Worm (Caenorhabditis elegans) whole organism, early embryonic: ENCODE results near the gene T24H7.2.

Source experiments
- B0310.2 ChIP-seq: sonication (generic microtip); optimal IDR thresholded peaks from 2 replicates; lab custom pipeline; 2016; ENCODE audit warnings: mild to moderate bottlenecking, missing genetic modification characterization, missing compliant biosample characterization
- F13C5.2 ChIP-seq: sonication (generic microtip); optimal IDR thresholded peaks from 2 replicates; lab custom pipeline; 2017; ENCODE audit warnings: mild to moderate bottlenecking, missing genetic modification characterization, inconsistent platforms, missing compliant biosample characterization
- aly-1 ChIP-seq: sonication (generic microtip); optimal IDR thresholded peaks from 2 replicates; lab custom pipeline; 2016; ENCODE audit warnings: missing genetic modification characterization, missing compliant biosample characterization
- ama-1 ChIP-seq: fragments of 150-350 bp; optimal IDR thresholded peaks from 2 replicates; lab custom pipeline; 2014
- ceh-13 ChIP-seq: fragments of 200-800 bp; sonication (Bioruptor generic); optimal IDR thresholded peaks from 2 replicates; lab custom pipeline; 2018; ENCODE audit warnings: mild to moderate bottlenecking, missing genetic modification characterization, missing compliant biosample characterization
- ceh-36 ChIP-seq: sonication (generic microtip); optimal IDR thresholded peaks from 2 replicates; lab custom pipeline; 2016; ENCODE audit warnings: missing genetic modification characterization, inconsistent platforms, missing compliant biosample characterization
- ets-7 ChIP-seq: sonication (generic microtip); optimal IDR thresholded peaks from 2 replicates; lab custom pipeline; 2016; ENCODE audit warnings: missing genotype, missing genetic modification characterization, missing compliant biosample characterization
- flt-1 ChIP-seq: fragments of 200-800 bp; sonication (Bioruptor generic); IDR thresholded peaks from 2 replicates; pipeline ENCODE4 v1.3.6; 2022; ENCODE audit warnings: missing genetic modification characterization, missing compliant biosample characterization
- hmbx-1 ChIP-seq: sonication (generic microtip); optimal IDR thresholded peaks from 2 replicates; lab custom pipeline; 2016; ENCODE audit warnings: mild to moderate bottlenecking, missing genetic modification characterization, missing compliant biosample characterization
- hmg-4 ChIP-seq: fragments of 200-800 bp; sonication (Bioruptor generic); optimal IDR thresholded peaks from 2 replicates; lab custom pipeline; 2018; ENCODE audit warnings: mild to moderate bottlenecking, missing genetic modification characterization, missing compliant biosample characterization
- hnd-1 ChIP-seq: sonication (generic microtip); optimal IDR thresholded peaks from 2 replicates; lab custom pipeline; 2016; ENCODE audit warnings: missing genetic modification characterization, missing compliant biosample characterization
- pes-1 ChIP-seq: fragments of 200-800 bp; sonication (Bioruptor generic); IDR thresholded peaks from 2 replicates; pipeline ENCODE4 v1.3.6; 2022; ENCODE audit warnings: missing genetic modification reagents, missing genetic modification characterization, missing compliant biosample characterization
- scrt-1 ChIP-seq: fragments of 200-800 bp; sonication (Bioruptor generic); IDR thresholded peaks from 2 replicates; pipeline ENCODE4 v1.3.6; 2022; ENCODE audit warnings: missing genetic modification characterization, missing compliant biosample characterization
- sea-1 ChIP-seq: fragments of 200-800 bp; sonication (Bioruptor generic); conservative IDR thresholded peaks from 2 replicates; pipeline ENCODE4 v1.3.6; 2022; ENCODE audit warnings: missing genetic modification characterization, missing compliant biosample characterization
- tbx-11 ChIP-seq: fragments of 200-800 bp; sonication (Bioruptor generic); IDR thresholded peaks from 2 replicates; pipeline ENCODE4 v1.3.6; 2022; ENCODE audit warnings: missing genetic modification characterization, missing compliant biosample characterization
- tbx-37 ChIP-seq: fragments of 200-800 bp; sonication (Bioruptor generic); conservative IDR thresholded peaks from 2 replicates; pipeline ENCODE4 v1.3.6; 2022; ENCODE audit warnings: missing genetic modification reagents, missing genetic modification characterization, missing compliant biosample characterization
- tra-4 ChIP-seq: sonication (generic microtip); optimal IDR thresholded peaks from 2 replicates; lab custom pipeline; 2017; ENCODE audit warnings: missing genetic modification characterization, missing compliant biosample characterization

The T24H7.2 gene

DNA sequence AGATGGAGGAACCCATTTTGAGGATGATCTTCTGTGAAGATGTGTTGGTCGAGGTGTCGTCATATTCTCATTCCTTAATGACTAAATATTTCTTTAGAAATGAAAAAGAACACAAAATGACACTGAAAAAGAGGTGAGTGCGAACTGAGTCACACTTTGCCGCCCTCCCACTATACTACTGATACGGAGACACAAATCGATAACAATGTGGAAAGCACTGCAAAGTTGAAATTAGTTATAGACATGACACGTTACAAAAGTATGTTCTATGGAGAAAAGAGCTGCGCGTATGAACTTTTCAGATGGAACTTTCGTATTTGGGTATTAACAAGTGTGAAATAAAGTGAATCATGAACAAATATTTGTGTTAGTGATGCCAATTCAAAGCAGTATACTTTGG lies 2.9 kb upstream of the T24H7.2 start, which contains the start of gene tat-4:
Gene tat-4, minus strand, starts transcription at position 117 of the 400 bp plus-strand sequence.
- TF ChIP-seq scrt-1 (no peak), B0310.2 (tag; lab: Kevin White, UChicago) (no peak), sea-1 (GFP tag; lab: Robert Waterston, UW) (no peak), ama-1 (lab: Kevin White, UChicago) (no peak), ceh-13 (GFP tag; lab: Kevin White, UChicago) (no peak), tbx-11 (no peak)

ce11 chrII:6245199-6245702 lies 1.9 kb upstream of the T24H7.2 start, which contains the start of gene blos-4:
blos-4 (plus strand) TSS chrII:6245249.
- TF ChIP-seq hmg-4 (GFP tag; lab: Kevin White, UChicago) (no peak), aly-1 (no peak), pes-1 (GFP tag; lab: Robert Waterston, UW) (no peak), flt-1 (GFP tag; lab: Robert Waterston, UW) (no peak), ceh-13 (GFP tag; lab: Kevin White, UChicago) (no peak), ets-7 (tag; lab: Kevin White, UChicago) (no peak), tra-4 (tag; lab: Kevin White, UChicago) (no peak), hnd-1 (no peak), F13C5.2 (tag; lab: Kevin White, UChicago) (no peak), tbx-11 (no peak), hmbx-1 (tag; lab: Kevin White, UChicago) (no peak)

- no peak for TF ChIP-seq ceh-36 (tag; lab: Kevin White, UChicago)
- TF ChIP-seq pes-1 (GFP tag; lab: Robert Waterston, UW), result no peak
- no peak for TF ChIP-seq hnd-1
- no peak for TF ChIP-seq ceh-13 (GFP tag; lab: Kevin White, UChicago)
- no peak for TF ChIP-seq ets-7 (tag; lab: Kevin White, UChicago)
- TF ChIP-seq hmbx-1 (tag; lab: Kevin White, UChicago), result no peak
- TF ChIP-seq tbx-11, result no peak
- no peak for TF ChIP-seq F13C5.2 (tag; lab: Kevin White, UChicago)
- no peak for TF ChIP-seq ama-1 (lab: Kevin White, UChicago)
These were observed 1.1 kb upstream of the T24H7.2 start, which contains the start of gene lelo-1 for ce11 chrII:6246054-6246453. lelo-1 (plus strand) TSS chrII:6246354.

DNA sequence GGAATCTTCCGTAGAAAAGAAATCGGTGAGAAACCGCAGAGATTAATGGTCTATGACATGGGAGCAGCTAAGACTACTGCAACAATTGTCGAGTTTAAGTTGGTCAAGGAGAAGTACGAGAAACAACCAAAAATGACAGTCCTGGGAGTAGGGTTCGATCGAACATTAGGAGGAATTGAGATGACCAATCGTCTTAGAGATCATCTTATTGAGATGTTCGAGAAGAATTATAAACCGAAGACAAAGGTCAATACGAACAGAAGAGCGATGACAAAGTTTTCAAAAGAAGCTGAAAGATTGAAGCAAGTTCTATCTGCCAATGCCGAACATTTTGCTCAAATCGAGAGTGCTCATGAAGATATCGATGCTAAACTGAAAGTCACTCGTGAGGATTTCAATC lies 918 bp downstream of the T24H7.2 start:
- TF ChIP-seq aly-1, result no peak
- TF ChIP-seq sea-1 (GFP tag; lab: Robert Waterston, UW), result no peak
- TF ChIP-seq ceh-13 (GFP tag; lab: Kevin White, UChicago), result no peak
- TF ChIP-seq ama-1 (lab: Kevin White, UChicago), result no peak
- no peak for TF ChIP-seq pes-1 (GFP tag; lab: Robert Waterston, UW)
- TF ChIP-seq scrt-1, result no peak

DNA sequence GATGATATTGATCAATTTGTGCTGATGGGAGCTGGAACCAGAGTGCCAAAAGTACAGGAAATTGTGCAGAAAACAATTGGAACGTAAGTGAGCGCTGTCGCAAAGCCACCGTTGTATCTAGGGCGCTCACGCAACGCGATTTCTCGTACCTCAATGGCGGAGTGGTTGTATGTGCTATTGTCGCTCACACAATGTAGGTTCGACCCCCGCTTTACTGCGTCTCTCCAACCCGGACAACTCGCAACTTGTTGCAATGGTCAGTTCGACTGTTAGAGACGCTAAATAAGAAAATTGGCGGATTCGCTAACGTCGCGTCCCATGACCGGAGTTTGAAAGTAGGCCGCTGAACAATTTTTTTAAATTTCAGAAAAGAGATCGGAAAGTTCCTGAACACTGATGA lies 1.4 kb downstream of the T24H7.2 start:
- TF ChIP-seq tbx-11 (peak; percentile 91), aly-1 (peak; percentile 95), F13C5.2 (tag; lab: Kevin White, UChicago) (peak; percentile 56), hmg-4 (GFP tag; lab: Kevin White, UChicago) (peak; percentile 95), tra-4 (tag; lab: Kevin White, UChicago) (peak; percentile 60), sea-1 (GFP tag; lab: Robert Waterston, UW) (peak; percentile 90), ceh-13 (GFP tag; lab: Kevin White, UChicago) (peak; percentile 82), ets-7 (tag; lab: Kevin White, UChicago) (peak; percentile 81), tbx-37 (peak; percentile 78), ama-1 (lab: Kevin White, UChicago) (no peak), hnd-1 (peak; percentile 72), pes-1 (GFP tag; lab: Robert Waterston, UW) (peak; percentile 91), scrt-1 (peak; percentile 89), flt-1 (GFP tag; lab: Robert Waterston, UW) (peak; percentile 82), hmbx-1 (tag; lab: Kevin White, UChicago) (peak; percentile 50), ceh-36 (tag; lab: Kevin White, UChicago) (peak; percentile 95), B0310.2 (tag; lab: Kevin White, UChicago) (peak; percentile 79)

ce11 chrII:6250782-6251461 lies 3.8 kb downstream of the T24H7.2 start, which contains the start of gene phb-2:
phb-2 (plus strand) TSS chrII:6251411.
- TF ChIP-seq F13C5.2 (tag; lab: Kevin White, UChicago) (peak; percentile 39), hmbx-1 (tag; lab: Kevin White, UChicago) (no peak), aly-1 (peak; percentile 7)

ce11 chrII:6252707-6253106 lies 5.6 kb downstream of the T24H7.2 start:
- TF ChIP-seq F13C5.2 (tag; lab: Kevin White, UChicago) (no peak), tbx-37 (no peak), hnd-1 (no peak), hmg-4 (GFP tag; lab: Kevin White, UChicago) (no peak), pes-1 (GFP tag; lab: Robert Waterston, UW) (no peak), hmbx-1 (tag; lab: Kevin White, UChicago) (no peak), flt-1 (GFP tag; lab: Robert Waterston, UW) (no peak), aly-1 (no peak), ceh-36 (tag; lab: Kevin White, UChicago) (no peak)

DNA sequence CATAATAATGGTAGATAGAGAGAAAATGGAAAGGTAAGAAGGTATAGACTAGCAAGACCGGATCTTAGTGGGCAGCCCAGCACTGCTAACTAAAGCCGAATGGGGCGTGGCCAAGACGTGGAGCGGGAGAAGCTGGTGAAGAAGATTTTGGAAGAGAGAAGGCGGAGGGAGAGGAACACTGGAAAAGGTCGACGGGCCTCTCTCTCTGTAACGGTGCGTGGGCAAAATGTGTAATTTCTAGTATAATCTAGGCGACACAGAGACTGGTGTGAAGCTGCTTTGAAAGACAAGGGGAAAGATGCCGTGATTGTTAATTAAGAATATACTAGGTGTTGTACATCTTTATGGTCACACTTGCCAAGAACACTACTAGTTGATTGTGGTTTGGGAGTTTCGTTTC lies 8.9 kb downstream of the T24H7.2 start, which contains the start of gene F13H8.5:
Gene F13H8.5, minus strand, starts transcription at position 101 of the 400 bp plus-strand sequence.
- TF ChIP-seq ama-1 (lab: Kevin White, UChicago) (no peak), sea-1 (GFP tag; lab: Robert Waterston, UW) (no peak), hnd-1 (no peak), ceh-36 (tag; lab: Kevin White, UChicago) (no peak), F13C5.2 (tag; lab: Kevin White, UChicago) (no peak), tra-4 (tag; lab: Kevin White, UChicago) (no peak), tbx-11 (no peak), ets-7 (tag; lab: Kevin White, UChicago) (no peak), pes-1 (GFP tag; lab: Robert Waterston, UW) (no peak), aly-1 (no peak), B0310.2 (tag; lab: Kevin White, UChicago) (no peak), tbx-37 (no peak), hmbx-1 (tag; lab: Kevin White, UChicago) (no peak), scrt-1 (no peak), flt-1 (GFP tag; lab: Robert Waterston, UW) (no peak), ceh-13 (GFP tag; lab: Kevin White, UChicago) (no peak), hmg-4 (GFP tag; lab: Kevin White, UChicago) (no peak)
